Worm (Caenorhabditis elegans): ENCODE results near the gene Y38H8A.12.

- TF ChIP-seq nhr-76 (tag; optimal IDR thresholded peaks at IDR 0.05) (no peak), ztf-4 (tag; optimal IDR thresholded peaks at IDR 0.05) (no peak), aly-2 (tag; optimal IDR thresholded peaks at IDR 0.05) (no peak), elt-3 (tag; optimal IDR thresholded peaks at IDR 0.05) (no peak), nhr-20 (tag; optimal IDR thresholded peaks at IDR 0.05) (no peak), lsy-2 (tag; optimal IDR thresholded peaks at IDR 0.05) (no peak), blmp-1 (tag; optimal IDR thresholded peaks at IDR 0.05) (no peak), elt-2 (tag; optimal IDR thresholded peaks at IDR 0.05) (no peak), nhr-19 (GFP tag; conservative IDR thresholded peaks at IDR 0.05) (no peak), nhr-237 (tag; optimal IDR thresholded peaks at IDR 0.05) (no peak)
These were observed 48.1 kb upstream of the Y38H8A.12 start, which contains the start of gene afmd-2 for ce11 chrIV:13508924-13509323.
